Worm (Caenorhabditis elegans) whole organism, early embryonic: ENCODE results near the gene sds-22.

Experiments
- B0310.2 ChIP-seq: sonication (generic microtip); optimal IDR thresholded peaks from 2 replicates; lab custom pipeline; 2016; ENCODE audit warnings: mild to moderate bottlenecking, missing genetic modification characterization, missing compliant biosample characterization
- F13C5.2 ChIP-seq: sonication (generic microtip); optimal IDR thresholded peaks from 2 replicates; lab custom pipeline; 2017; ENCODE audit warnings: mild to moderate bottlenecking, missing genetic modification characterization, inconsistent platforms, missing compliant biosample characterization
- aly-1 ChIP-seq: sonication (generic microtip); optimal IDR thresholded peaks from 2 replicates; lab custom pipeline; 2016; ENCODE audit warnings: missing genetic modification characterization, missing compliant biosample characterization
- ama-1 ChIP-seq: fragments of 150-350 bp; optimal IDR thresholded peaks from 2 replicates; lab custom pipeline; 2014
- ceh-13 ChIP-seq: fragments of 200-800 bp; sonication (Bioruptor generic); optimal IDR thresholded peaks from 2 replicates; lab custom pipeline; 2018; ENCODE audit warnings: mild to moderate bottlenecking, missing genetic modification characterization, missing compliant biosample characterization
- ceh-36 ChIP-seq: sonication (generic microtip); optimal IDR thresholded peaks from 2 replicates; lab custom pipeline; 2016; ENCODE audit warnings: missing genetic modification characterization, inconsistent platforms, missing compliant biosample characterization
- ets-7 ChIP-seq: sonication (generic microtip); optimal IDR thresholded peaks from 2 replicates; lab custom pipeline; 2016; ENCODE audit warnings: missing genotype, missing genetic modification characterization, missing compliant biosample characterization
- flt-1 ChIP-seq: fragments of 200-800 bp; sonication (Bioruptor generic); IDR thresholded peaks from 2 replicates; pipeline ENCODE4 v1.3.6; 2022; ENCODE audit warnings: missing genetic modification characterization, missing compliant biosample characterization
- hmbx-1 ChIP-seq: sonication (generic microtip); optimal IDR thresholded peaks from 2 replicates; lab custom pipeline; 2016; ENCODE audit warnings: mild to moderate bottlenecking, missing genetic modification characterization, missing compliant biosample characterization
- hmg-4 ChIP-seq: fragments of 200-800 bp; sonication (Bioruptor generic); optimal IDR thresholded peaks from 2 replicates; lab custom pipeline; 2018; ENCODE audit warnings: mild to moderate bottlenecking, missing genetic modification characterization, missing compliant biosample characterization
- hnd-1 ChIP-seq: sonication (generic microtip); optimal IDR thresholded peaks from 2 replicates; lab custom pipeline; 2016; ENCODE audit warnings: missing genetic modification characterization, missing compliant biosample characterization
- pes-1 ChIP-seq: fragments of 200-800 bp; sonication (Bioruptor generic); IDR thresholded peaks from 2 replicates; pipeline ENCODE4 v1.3.6; 2022; ENCODE audit warnings: missing genetic modification reagents, missing genetic modification characterization, missing compliant biosample characterization
- scrt-1 ChIP-seq: fragments of 200-800 bp; sonication (Bioruptor generic); IDR thresholded peaks from 2 replicates; pipeline ENCODE4 v1.3.6; 2022; ENCODE audit warnings: missing genetic modification characterization, missing compliant biosample characterization
- sea-1 ChIP-seq: fragments of 200-800 bp; sonication (Bioruptor generic); conservative IDR thresholded peaks from 2 replicates; pipeline ENCODE4 v1.3.6; 2022; ENCODE audit warnings: missing genetic modification characterization, missing compliant biosample characterization
- tbx-11 ChIP-seq: fragments of 200-800 bp; sonication (Bioruptor generic); IDR thresholded peaks from 2 replicates; pipeline ENCODE4 v1.3.6; 2022; ENCODE audit warnings: missing genetic modification characterization, missing compliant biosample characterization
- tbx-37 ChIP-seq: fragments of 200-800 bp; sonication (Bioruptor generic); conservative IDR thresholded peaks from 2 replicates; pipeline ENCODE4 v1.3.6; 2022; ENCODE audit warnings: missing genetic modification reagents, missing genetic modification characterization, missing compliant biosample characterization
- tra-4 ChIP-seq: sonication (generic microtip); optimal IDR thresholded peaks from 2 replicates; lab custom pipeline; 2017; ENCODE audit warnings: missing genetic modification characterization, missing compliant biosample characterization

Gene sds-22

ce11 chrII:7851480-7851879 lies 6.7 kb upstream of the sds-22 start:
- TF ChIP-seq tbx-11 (GFP tag; lab: Robert Waterston, UW) (no peak), hmbx-1 (tag; lab: Kevin White, UChicago) (no peak), scrt-1 (GFP tag; lab: Robert Waterston, UW) (no peak), ceh-36 (tag; lab: Kevin White, UChicago) (no peak), tra-4 (tag; lab: Kevin White, UChicago) (no peak), pes-1 (GFP tag; lab: Robert Waterston, UW) (no peak), ets-7 (no peak), sea-1 (GFP tag; lab: Robert Waterston, UW) (no peak), hnd-1 (no peak), flt-1 (GFP tag; lab: Robert Waterston, UW) (no peak), aly-1 (tag; lab: Kevin White, UChicago) (no peak), ceh-13 (GFP tag; lab: Kevin White, UChicago) (no peak), B0310.2 (no peak), hmg-4 (GFP tag; lab: Kevin White, UChicago) (no peak), ama-1 (lab: Kevin White, UChicago) (no peak), F13C5.2 (tag; lab: Kevin White, UChicago) (no peak), tbx-37 (GFP tag; lab: Robert Waterston, UW) (no peak)

ce11 chrII:7853679-7854078 lies 4.5 kb upstream of the sds-22 start, which contains the start of gene T09A5.5:
Gene T09A5.5, minus strand, starts transcription at chrII:7853779.
- TF ChIP-seq tbx-37 (GFP tag; lab: Robert Waterston, UW) (no peak), hmbx-1 (tag; lab: Kevin White, UChicago) (no peak), tra-4 (tag; lab: Kevin White, UChicago) (no peak), pes-1 (GFP tag; lab: Robert Waterston, UW) (no peak), ceh-36 (tag; lab: Kevin White, UChicago) (no peak), flt-1 (GFP tag; lab: Robert Waterston, UW) (no peak), hmg-4 (GFP tag; lab: Kevin White, UChicago) (no peak), ets-7 (no peak), ceh-13 (GFP tag; lab: Kevin White, UChicago) (no peak), hnd-1 (no peak), sea-1 (GFP tag; lab: Robert Waterston, UW) (no peak), aly-1 (tag; lab: Kevin White, UChicago) (no peak), F13C5.2 (tag; lab: Kevin White, UChicago) (no peak), B0310.2 (no peak), tbx-11 (GFP tag; lab: Robert Waterston, UW) (no peak), scrt-1 (GFP tag; lab: Robert Waterston, UW) (no peak)

ce11 chrII:7854942-7855341 lies 3.3 kb upstream of the sds-22 start, which contains the start of gene mdt-10:
Gene mdt-10, minus strand, starts transcription at chrII:7855042.
- no peak for TF ChIP-seq ets-7
- no peak for TF ChIP-seq tbx-37 (GFP tag; lab: Robert Waterston, UW)
- TF ChIP-seq ceh-36 (tag; lab: Kevin White, UChicago), result no peak
- TF ChIP-seq hnd-1, result no peak
- no peak for TF ChIP-seq B0310.2
- TF ChIP-seq flt-1 (GFP tag; lab: Robert Waterston, UW), result no peak

ce11 chrII:7855619-7856018 lies 2.6 kb upstream of the sds-22 start, which contains the start of gene mdmh-35:
Gene mdmh-35, minus strand, starts transcription at chrII:7855719.
- TF ChIP-seq sea-1 (GFP tag; lab: Robert Waterston, UW) (no peak), ama-1 (lab: Kevin White, UChicago) (no peak), ceh-36 (tag; lab: Kevin White, UChicago) (no peak), aly-1 (tag; lab: Kevin White, UChicago) (no peak), pes-1 (GFP tag; lab: Robert Waterston, UW) (no peak), F13C5.2 (tag; lab: Kevin White, UChicago) (no peak), scrt-1 (GFP tag; lab: Robert Waterston, UW) (no peak), tbx-11 (GFP tag; lab: Robert Waterston, UW) (no peak), tra-4 (tag; lab: Kevin White, UChicago) (no peak), hmbx-1 (tag; lab: Kevin White, UChicago) (no peak), hnd-1 (no peak), flt-1 (GFP tag; lab: Robert Waterston, UW) (no peak)

- TF ChIP-seq F13C5.2 (tag; lab: Kevin White, UChicago) (peak; percentile 63), hmg-4 (GFP tag; lab: Kevin White, UChicago) (no peak)
Observed at ce11 chrII:7857485-7858010, 653 bp upstream of the sds-22 start, which contains the start of the genes cec-3 and T09A5.15. Gene cec-3, minus strand, starts transcription at chrII:7857600. Gene T09A5.15, plus strand, starts transcription at chrII:7857960.

- TF ChIP-seq ama-1 (lab: Kevin White, UChicago) (no peak), scrt-1 (GFP tag; lab: Robert Waterston, UW) (no peak), flt-1 (GFP tag; lab: Robert Waterston, UW) (no peak), tbx-11 (GFP tag; lab: Robert Waterston, UW) (no peak), F13C5.2 (tag; lab: Kevin White, UChicago) (peak; percentile 26)
Observed at ce11 chrII:7860221-7860928, 2.2 kb downstream of the sds-22 start, which contains the start of gene lin-5. Gene lin-5, plus strand, starts transcription at chrII:7860574.

- TF ChIP-seq pes-1 (GFP tag; lab: Robert Waterston, UW) (peak; percentile 57; the same call in 1 of the 2 replicates), ets-7 (no peak), tbx-37 (GFP tag; lab: Robert Waterston, UW) (no peak)
Observed at ce11 chrII:7863480-7864125, 5.4 kb downstream of the sds-22 start.
